Fruit fly (Drosophila melanogaster) whole organism, prepupa: ENCODE data around the gene Ip259.
A peak's percentile ranks its signal among the peaks of the same experiment; 100 is the strongest.

Experiments
- CG10669 ChIP-seq: fragments of 200-800 bp; sonication (Bioruptor generic); optimal IDR thresholded peaks from 3 replicates; lab custom pipeline; 2018; ENCODE audit warnings: missing biosample characterization, mild to moderate bottlenecking, missing genetic modification characterization, moderate library complexity
- CG11294 ChIP-seq: fragments of 200-800 bp; sonication (Bioruptor generic); IDR thresholded peaks from 2 replicates; pipeline ENCODE4 v1.3.6; 2022; ENCODE audit warnings: missing biosample characterization, missing genetic modification characterization
- CG11762 ChIP-seq: fragments of 200-800 bp; sonication (Bioruptor generic); optimal IDR thresholded peaks from 3 replicates; lab custom pipeline; 2016; ENCODE audit warnings: missing biosample characterization, missing genetic modification characterization; ENCODE audit not compliant: insufficient read depth
- CG11902 ChIP-seq: fragments of 200-800 bp; sonication (Bioruptor generic); optimal IDR thresholded peaks from 3 replicates; lab custom pipeline; 2016; ENCODE audit warnings: missing biosample characterization, missing genetic modification characterization
- CG15336 ChIP-seq: fragments of 200-800 bp; sonication (Bioruptor generic); IDR thresholded peaks from 2 replicates; pipeline ENCODE4 v1.3.6; 2022; ENCODE audit warnings: missing biosample characterization, missing genetic modification characterization
- CG1621 ChIP-seq: fragments of 200-800 bp; sonication (Bioruptor generic); optimal IDR thresholded peaks from 3 replicates; lab custom pipeline; 2018; ENCODE audit warnings: missing biosample characterization, mild to moderate bottlenecking, missing genetic modification characterization
- CG16779 ChIP-seq: fragments of 200-800 bp; sonication (Bioruptor generic); optimal IDR thresholded peaks from 3 replicates; lab custom pipeline; 2017; ENCODE audit warnings: missing biosample characterization, mild to moderate bottlenecking, missing genetic modification characterization
- CG3032 ChIP-seq: fragments of 200-800 bp; optimal IDR thresholded peaks from 2 replicates; lab custom pipeline; 2019; ENCODE audit warnings: missing biosample characterization, mild to moderate bottlenecking, missing genetic modification characterization, moderate library complexity
- CG32006 ChIP-seq: fragments of 200-800 bp; sonication (Bioruptor generic); optimal IDR thresholded peaks from 3 replicates; lab custom pipeline; 2017; ENCODE audit warnings: missing biosample characterization, mild to moderate bottlenecking, missing genetic modification characterization
- CG34406 ChIP-seq: fragments of 200-800 bp; sonication (Bioruptor generic); optimal IDR thresholded peaks from 3 replicates; lab custom pipeline; 2016; ENCODE audit warnings: missing biosample characterization, missing genetic modification characterization
- CG6163 ChIP-seq: fragments of 200-800 bp; sonication (Bioruptor generic); IDR thresholded peaks from 3 replicates; pipeline ENCODE4 v1.3.6; 2022; ENCODE audit warnings: missing biosample characterization, missing genetic modification characterization
- CG6276 ChIP-seq: fragments of 200-800 bp; sonication (Bioruptor generic); optimal IDR thresholded peaks from 2 replicates; lab custom pipeline; 2017; ENCODE audit warnings: missing biosample characterization, mild to moderate bottlenecking, missing genetic modification characterization
- CG6792 ChIP-seq: fragments of 200-800 bp; sonication (Bioruptor generic); optimal IDR thresholded peaks from 3 replicates; lab custom pipeline; 2016; ENCODE audit warnings: missing biosample characterization, missing genetic modification characterization
- CG7368 ChIP-seq: fragments of 200-800 bp; sonication (Bioruptor generic); optimal IDR thresholded peaks from 3 replicates; lab custom pipeline; 2016; ENCODE audit warnings: missing biosample characterization, missing genetic modification characterization
- CG8319 ChIP-seq: fragments of 200-800 bp; sonication (Bioruptor generic); optimal IDR thresholded peaks from 3 replicates; lab custom pipeline; 2016; ENCODE audit warnings: missing biosample characterization, missing genetic modification characterization
- CG9139 ChIP-seq: fragments of 200-800 bp; sonication (Bioruptor generic); optimal IDR thresholded peaks from 3 replicates; lab custom pipeline; 2017; ENCODE audit warnings: missing biosample characterization, mild to moderate bottlenecking, missing genetic modification characterization
- Eip75B ChIP-seq: fragments of 200-800 bp; sonication (Bioruptor generic); optimal IDR thresholded peaks from 3 replicates; lab custom pipeline; 2016; ENCODE audit warnings: missing biosample characterization, missing genetic modification characterization
- Eip78C ChIP-seq: fragments of 200-800 bp; sonication (Bioruptor generic); peaks from one replicate; lab custom pipeline; 2016; ENCODE audit warnings: missing biosample characterization, missing genetic modification characterization
- Eip93F ChIP-seq: fragments of 200-800 bp; sonication (Bioruptor generic); optimal IDR thresholded peaks from 2 replicates; lab custom pipeline; 2016; ENCODE audit warnings: missing biosample characterization, mild to moderate bottlenecking, missing genetic modification characterization
- Ets21C ChIP-seq: fragments of 200-800 bp; sonication (Bioruptor generic); optimal IDR thresholded peaks from 3 replicates; lab custom pipeline; 2016; ENCODE audit warnings: missing biosample characterization, missing genetic modification characterization
- Ets96B ChIP-seq: fragments of 200-800 bp; optimal IDR thresholded peaks from 2 replicates; lab custom pipeline; 2019; ENCODE audit warnings: missing biosample characterization, mild to moderate bottlenecking, missing genetic modification characterization, moderate library complexity
- Gug ChIP-seq: fragments of 200-800 bp; sonication (Bioruptor generic); IDR thresholded peaks from 2 replicates; pipeline ENCODE4 v1.3.6; 2022; ENCODE audit warnings: missing biosample characterization, missing genetic modification characterization
- Hr38 ChIP-seq: sonication (Bioruptor generic); optimal IDR thresholded peaks from 2 replicates; lab custom pipeline; 2016; ENCODE audit warnings: missing biosample characterization, missing genetic modification characterization
- Hr39 ChIP-seq: fragments of 200-800 bp; sonication (Bioruptor generic); optimal IDR thresholded peaks from 2 replicates; lab custom pipeline; 2016; ENCODE audit warnings: missing biosample characterization, missing genetic modification characterization
- Smox ChIP-seq: fragments of 200-800 bp; sonication (Bioruptor generic); optimal IDR thresholded peaks from 3 replicates; lab custom pipeline; 2016; ENCODE audit warnings: missing biosample characterization, missing genetic modification characterization
- Sox102F ChIP-seq: fragments of 200-800 bp; sonication (Bioruptor generic); optimal IDR thresholded peaks from 2 replicates; lab custom pipeline; 2016; ENCODE audit warnings: missing biosample characterization, mild to moderate bottlenecking, missing genetic modification characterization
- Sox14 ChIP-seq: fragments of 200-800 bp; sonication (Bioruptor generic); optimal IDR thresholded peaks from 3 replicates; lab custom pipeline; 2016; ENCODE audit warnings: missing biosample characterization, missing genetic modification characterization
- Sox15 ChIP-seq: fragments of 200-800 bp; sonication (Bioruptor generic); optimal IDR thresholded peaks from 3 replicates; lab custom pipeline; 2016; ENCODE audit warnings: missing biosample characterization, missing genetic modification characterization
- cyc ChIP-seq: fragments of 200-800 bp; sonication (Bioruptor generic); optimal IDR thresholded peaks from 3 replicates; lab custom pipeline; 2016; ENCODE audit warnings: missing biosample characterization, missing genetic modification characterization
- dac ChIP-seq: fragments of 200-800 bp; sonication (Bioruptor generic); optimal IDR thresholded peaks from 2 replicates; lab custom pipeline; 2017; ENCODE audit warnings: missing biosample characterization, mild to moderate bottlenecking, missing genetic modification characterization
- dsx ChIP-seq: fragments of 200-800 bp; optimal IDR thresholded peaks from 3 replicates; lab custom pipeline; 2019; ENCODE audit warnings: missing biosample characterization, mild to moderate bottlenecking, missing genetic modification characterization, moderate library complexity; ENCODE audit not compliant: poor library complexity, severe bottlenecking
- eg ChIP-seq: fragments of 200-800 bp; sonication (Bioruptor generic); IDR thresholded peaks from 3 replicates; pipeline ENCODE4 v1.3.6; 2022; ENCODE audit warnings: missing biosample characterization, missing genetic modification characterization
- esn ChIP-seq: fragments of 200-800 bp; sonication (Bioruptor generic); optimal IDR thresholded peaks from 2 replicates; lab custom pipeline; 2016; ENCODE audit warnings: missing biosample characterization, mild to moderate bottlenecking, missing genetic modification characterization, moderate library complexity
- fd59A ChIP-seq: fragments of 200-800 bp; sonication (Bioruptor generic); optimal IDR thresholded peaks from 2 replicates; lab custom pipeline; 2017; ENCODE audit warnings: missing biosample characterization, mild to moderate bottlenecking, missing genetic modification characterization, missing genetic modification reagents
- fd85E ChIP-seq: fragments of 200-800 bp; sonication (Bioruptor generic); optimal IDR thresholded peaks from 3 replicates; lab custom pipeline; 2016; ENCODE audit warnings: missing biosample characterization, missing genetic modification characterization
- fkh ChIP-seq: fragments of 200-800 bp; sonication (Bioruptor generic); optimal IDR thresholded peaks from 3 replicates; lab custom pipeline; 2017; ENCODE audit warnings: missing biosample characterization, mild to moderate bottlenecking, missing genetic modification characterization, moderate library complexity
- lz ChIP-seq: fragments of 200-800 bp; sonication (Bioruptor generic); optimal IDR thresholded peaks from 3 replicates; lab custom pipeline; 2016; ENCODE audit warnings: missing biosample characterization, missing genetic modification characterization
- net ChIP-seq: fragments of 200-800 bp; sonication (Bioruptor generic); optimal IDR thresholded peaks from 3 replicates; lab custom pipeline; 2016; ENCODE audit warnings: missing biosample characterization, missing genetic modification characterization
- pdm3 ChIP-seq: fragments of 200-800 bp; sonication (Bioruptor generic); optimal IDR thresholded peaks from 3 replicates; lab custom pipeline; 2016; ENCODE audit warnings: missing biosample characterization, missing genetic modification characterization
- salr ChIP-seq, 2 experiments: fragments of 200-800 bp; sonication (Bioruptor generic); optimal IDR thresholded peaks; 3 replicates each; lab custom pipeline; 2016 to 2018; ENCODE audit warnings: missing biosample characterization in 2 of 2, missing genetic modification characterization in 2 of 2, mild to moderate bottlenecking in 1 of 2
- spab ChIP-seq: fragments of 200-800 bp; sonication (Bioruptor generic); optimal IDR thresholded peaks from 2 replicates; lab custom pipeline; 2017; ENCODE audit warnings: missing biosample characterization, mild to moderate bottlenecking, missing genetic modification characterization, missing genetic modification reagents
- ss ChIP-seq, 2 experiments: fragments of 200-800 bp; sonication (Bioruptor generic); optimal IDR thresholded peaks; 2 replicates in 1 of 2; 3 replicates in 1 of 2; lab custom pipeline; 2017 to 2018; ENCODE audit warnings: mild to moderate bottlenecking in 2 of 2, missing biosample characterization in 2 of 2, missing genetic modification characterization in 2 of 2, moderate library complexity in 1 of 2
- topi ChIP-seq: fragments of 200-800 bp; sonication (Bioruptor generic); optimal IDR thresholded peaks from 3 replicates; lab custom pipeline; 2016; ENCODE audit warnings: missing biosample characterization, missing genetic modification characterization
- vri ChIP-seq: fragments of 200-800 bp; sonication (Bioruptor generic); optimal IDR thresholded peaks from 3 replicates; lab custom pipeline; 2016; ENCODE audit warnings: missing biosample characterization, mild to moderate bottlenecking, missing genetic modification characterization

Gene Ip259

DNA sequence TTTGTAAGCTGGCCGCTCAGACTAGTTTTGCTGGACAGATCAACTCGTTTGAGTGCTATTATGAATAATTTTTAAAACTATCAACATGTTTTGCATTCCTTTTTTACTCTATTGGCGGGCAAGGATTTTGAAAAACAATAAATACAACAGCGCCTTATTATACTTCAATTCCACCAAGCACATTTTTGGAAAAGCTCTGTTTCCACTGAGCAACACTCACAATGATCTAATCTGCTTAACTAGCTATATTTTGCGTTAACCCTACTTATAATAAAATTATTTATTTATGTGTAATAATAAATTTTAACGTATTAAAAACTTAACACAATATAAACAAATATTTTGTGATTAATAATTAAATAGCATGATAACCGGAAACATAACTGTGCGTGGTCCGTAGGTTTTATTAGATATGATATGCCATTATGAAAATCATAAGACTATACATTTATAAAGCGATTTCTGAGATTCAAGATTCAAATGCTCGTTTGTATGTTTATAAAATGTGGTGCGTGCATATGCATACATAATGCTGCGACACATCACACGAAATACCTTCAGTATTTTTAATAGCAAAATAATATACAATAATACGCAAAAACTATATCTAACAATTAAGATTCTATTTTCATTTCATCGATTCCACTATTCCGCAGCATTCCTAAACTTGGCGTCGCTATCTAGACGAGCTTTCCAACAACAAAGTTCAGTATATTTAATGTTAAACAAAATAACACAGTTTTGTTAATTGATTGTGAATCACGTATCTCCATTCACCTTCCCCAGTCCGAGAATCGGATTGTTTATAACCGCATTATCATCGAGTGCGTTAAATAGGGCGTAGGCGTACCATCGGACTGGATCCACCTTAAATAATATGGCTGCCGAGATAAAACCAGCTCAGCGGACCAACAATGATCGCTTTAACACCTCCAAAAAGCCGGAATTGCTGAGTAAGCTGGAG lies 14.8 kb downstream of the Ip259 start, which contains the start of the genes pie and Wdfy2:
pie (minus strand) TSS at position 138 of the 964 bp plus-strand sequence.
Wdfy2 (plus strand) TSS at position 649 of the 964 bp plus-strand sequence.
- TF ChIP-seq CG3032 (tag; lab: Kevin White, UChicago) (peak; percentile 21), cyc (GFP tag; lab: Kevin White, UChicago) (peak; percentile 6), fd59A (GFP tag; lab: Kevin White, UChicago) (no peak), Eip93F (no peak)

DNA sequence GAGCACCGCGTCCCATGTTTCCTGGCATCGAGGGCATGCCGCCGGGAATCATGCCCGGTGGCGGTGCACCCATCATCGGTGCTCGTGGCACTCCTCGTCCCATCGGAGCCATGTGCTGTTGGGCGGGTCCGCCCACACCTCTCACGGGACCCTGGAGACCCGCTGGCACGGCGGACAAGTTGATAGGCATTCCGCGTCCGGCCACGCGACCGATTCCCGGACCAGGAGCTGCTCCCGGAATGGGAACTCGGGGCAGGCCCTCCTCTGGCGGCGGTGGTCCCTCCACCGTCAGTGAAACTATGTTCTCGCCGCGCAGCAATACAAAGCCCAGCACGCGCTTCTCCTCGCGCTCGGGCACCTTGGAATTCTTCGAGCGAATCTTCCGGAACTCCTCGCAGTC lies 17.4 kb downstream of the Ip259 start:
- TF ChIP-seq CG7368 (GFP tag; lab: Kevin White, UChicago) (no peak), net (GFP tag; lab: Kevin White, UChicago) (no peak), CG32006 (GFP tag; lab: Kevin White, UChicago) (no peak), CG11762 (GFP tag; lab: Kevin White, UChicago) (no peak), CG3032 (tag; lab: Kevin White, UChicago) (no peak), topi (no peak), CG6276 (no peak), Sox15 (no peak), CG10669 (no peak)

DNA sequence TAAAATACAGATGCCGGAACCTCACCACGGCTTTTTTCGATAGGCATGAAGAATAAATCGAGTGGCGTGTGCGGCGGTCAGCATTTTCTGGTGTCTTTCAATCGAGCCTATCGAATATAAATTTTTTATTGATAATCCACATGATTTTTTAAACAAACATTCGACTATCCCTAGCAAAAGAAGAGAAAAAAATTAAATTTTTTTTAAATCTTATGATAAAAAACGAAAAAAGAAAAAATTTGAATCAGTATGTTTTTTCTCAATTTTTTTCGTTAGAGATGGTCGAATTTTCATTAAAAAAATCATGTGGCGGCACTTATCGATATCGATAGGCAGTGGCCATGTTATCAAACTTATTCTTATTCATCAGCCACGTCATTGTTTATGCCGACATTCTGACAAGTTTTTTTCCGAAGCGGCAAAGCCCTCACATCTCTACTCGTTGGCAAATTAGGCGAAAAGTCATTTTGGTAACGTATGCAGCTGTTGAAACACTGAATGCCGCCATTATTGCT lies 18.4 kb downstream of the Ip259 start, which contains the start of the genes SmB and KdelR:
SmB (minus strand) TSS at position 94 of the 515 bp plus-strand sequence.
KdelR (plus strand) TSS at position 354 of the 515 bp plus-strand sequence.
- no peak for TF ChIP-seq CG8319 (GFP tag; lab: Kevin White, UChicago)
- peak; percentile 39 for TF ChIP-seq CG1621 (tag; lab: Kevin White, UChicago)
- no peak for TF ChIP-seq Eip75B
- TF ChIP-seq cyc (GFP tag; lab: Kevin White, UChicago) = no peak
- TF ChIP-seq eg (GFP tag; lab: Robert Waterston, UW) = no peak
- no peak for TF ChIP-seq Hr39
- TF ChIP-seq Eip78C (GFP tag; lab: Kevin White, UChicago) = peak; percentile 26
- no peak for TF ChIP-seq CG10669
- TF ChIP-seq Smox (GFP tag; lab: Kevin White, UChicago) = no peak
- TF ChIP-seq CG15336 (GFP tag; lab: Robert Waterston, UW) = no peak
- no peak for TF ChIP-seq Eip93F
- no peak for TF ChIP-seq Sox14 (GFP tag; lab: Kevin White, UChicago)
- no peak for TF ChIP-seq fd85E (GFP tag; lab: Kevin White, UChicago)
- TF ChIP-seq CG34406 = no peak
- TF ChIP-seq Sox15 = no peak
- TF ChIP-seq CG11294 (GFP tag; lab: Robert Waterston, UW) = no peak
- peak; percentile 34 for TF ChIP-seq lz (GFP tag; lab: Kevin White, UChicago)
- no peak for TF ChIP-seq vri
- no peak for TF ChIP-seq salr (GFP tag; optimal IDR thresholded peaks at IDR 0.05; lab: Kevin White, UChicago)
- peak; percentile 81 for TF ChIP-seq fkh
- no peak for TF ChIP-seq CG32006 (GFP tag; lab: Kevin White, UChicago)
- no peak for TF ChIP-seq topi
- no peak for TF ChIP-seq CG7368 (GFP tag; lab: Kevin White, UChicago)
- TF ChIP-seq ss (GFP tag; optimal IDR thresholded peaks at IDR 0.05; lab: Kevin White, UChicago) = no peak
- no peak for TF ChIP-seq CG9139 (GFP tag; lab: Kevin White, UChicago)
- TF ChIP-seq Hr38 (GFP tag; lab: Kevin White, UChicago) = no peak
- no peak for TF ChIP-seq dac (GFP tag; lab: Kevin White, UChicago)
- no peak for TF ChIP-seq Ets21C (GFP tag; lab: Kevin White, UChicago)
- no peak for TF ChIP-seq spab (GFP tag; lab: Kevin White, UChicago)
- no peak for TF ChIP-seq Gug
- TF ChIP-seq CG6792 (GFP tag; lab: Kevin White, UChicago) = no peak
- TF ChIP-seq pdm3 (GFP tag; lab: Kevin White, UChicago) = no peak
- no peak for TF ChIP-seq CG6276
- no peak for TF ChIP-seq CG11902
- TF ChIP-seq esn = peak; percentile 49
- TF ChIP-seq CG3032 (tag; lab: Kevin White, UChicago) = peak; percentile 13
- no peak for TF ChIP-seq Sox102F
- no peak for TF ChIP-seq net (GFP tag; lab: Kevin White, UChicago)
- no peak for TF ChIP-seq Ets96B (tag; lab: Kevin White, UChicago)
- no peak for TF ChIP-seq dsx (GFP tag; lab: Kevin White, UChicago)
- TF ChIP-seq CG16779 (tag; lab: Kevin White, UChicago) = no peak
- TF ChIP-seq CG6163 (GFP tag; lab: Robert Waterston, UW) = no peak
